Worm (Caenorhabditis elegans) whole organism, young adult: Measurements from ENCODE around the gene F35E8.6.

Experiments
- B0019.2 ChIP-seq: fragments of 200-800 bp; sonication (Bioruptor generic); conservative IDR thresholded peaks from 2 replicates; pipeline ENCODE4 v1.3.6; 2022; ENCODE audit warnings: missing genetic modification reagents, missing genetic modification characterization, missing compliant biosample characterization
- B0336.3 ChIP-seq: fragments of 200-800 bp; sonication (Bioruptor generic); IDR thresholded peaks from 2 replicates; pipeline ENCODE4 v1.3.6; 2022; ENCODE audit warnings: missing genetic modification characterization, missing compliant biosample characterization
- F10E7.11 ChIP-seq: sonication (generic microtip); optimal IDR thresholded peaks from 2 replicates; lab custom pipeline; 2017; ENCODE audit warnings: mild to moderate bottlenecking, missing genetic modification characterization, moderate library complexity, missing compliant biosample characterization
- K12H6.12 ChIP-seq: fragments of 200-800 bp; sonication (Bioruptor generic); optimal IDR thresholded peaks from 2 replicates; lab custom pipeline; 2018; ENCODE audit warnings: mild to moderate bottlenecking, missing genetic modification characterization, missing compliant biosample characterization
- Y79H2A.3 ChIP-seq: fragments of 200-800 bp; sonication (Bioruptor generic); conservative IDR thresholded peaks from 2 replicates; pipeline ENCODE4 v1.3.6; 2022; ENCODE audit warnings: missing genetic modification reagents, missing genetic modification characterization, missing compliant biosample characterization
- athp-1 ChIP-seq: sonication (generic microtip); optimal IDR thresholded peaks from 2 replicates; lab custom pipeline; 2017; ENCODE audit warnings: mild to moderate bottlenecking, missing genetic modification characterization, missing compliant biosample characterization
- fkh-3 ChIP-seq: sonication (generic microtip); optimal IDR thresholded peaks from 2 replicates; lab custom pipeline; 2016; ENCODE audit warnings: mild to moderate bottlenecking, missing genetic modification characterization, missing compliant biosample characterization
- mcd-1 ChIP-seq: fragments of 200-800 bp; sonication (Bioruptor generic); IDR thresholded peaks from 2 replicates; pipeline ENCODE4 v1.3.6; 2022; ENCODE audit warnings: missing genetic modification reagents, missing genetic modification characterization, missing compliant biosample characterization
- ztf-25 ChIP-seq: fragments of 200-800 bp; sonication (Bioruptor generic); IDR thresholded peaks from 2 replicates; pipeline ENCODE4 v1.3.6; 2022; ENCODE audit warnings: missing genetic modification reagents, missing genetic modification characterization, missing compliant biosample characterization

- no peak for TF ChIP-seq B0019.2 (GFP tag; lab: Robert Waterston, UW)
- TF ChIP-seq Y79H2A.3 (GFP tag; lab: Robert Waterston, UW), result no peak
- no peak for TF ChIP-seq K12H6.12 (tag; lab: Kevin White, UChicago)
- TF ChIP-seq fkh-3, result no peak
- TF ChIP-seq ztf-25 (GFP tag; lab: Robert Waterston, UW), result no peak
- no peak for TF ChIP-seq F10E7.11 (tag; lab: Kevin White, UChicago)
- TF ChIP-seq B0336.3 (GFP tag; lab: Robert Waterston, UW), result no peak
- TF ChIP-seq mcd-1 (GFP tag; lab: Robert Waterston, UW), result no peak
- no peak for TF ChIP-seq athp-1
These were observed 48.9 kb upstream of the F35E8.6 start, which contains the start of gene srh-299 for ce11 chrV:15863042-15863441.
